Worm (Caenorhabditis elegans): ENCODE results near the gene chil-19.
A peak's percentile ranks its signal among the peaks of the same experiment; 100 is the strongest.

chil-19 gene

ce11 chrII:9440060-9440459 is 14.1 kb downstream of the chil-19 start, which contains the start of gene chil-17:
TSS of gene chil-17 (minus strand) at chrII:9440160.
- TF ChIP-seq zip-4 (GFP tag; optimal IDR thresholded peaks at IDR 0.05) (no peak), efl-1 (optimal IDR thresholded peaks at IDR 0.05) (no peak), efl-1 (GFP tag; optimal IDR thresholded peaks at IDR 0.05 in 1 of 2) (no peak), Y116A8C.19 (tag; optimal IDR thresholded peaks at IDR 0.05; ENCODE audit: borderline replicate concordance) (no peak), hpl-2 (GFP tag; optimal IDR thresholded peaks at IDR 0.05) (no peak)

- TF ChIP-seq elt-2 (tag; optimal IDR thresholded peaks at IDR 0.05) = no peak
- no peak for TF ChIP-seq egl-13 (tag; optimal IDR thresholded peaks at IDR 0.05)
- no peak for TF ChIP-seq nhr-85 (tag)
- TF ChIP-seq lin-39 (tag; optimal IDR thresholded peaks at IDR 0.05) = no peak
- no peak for TF ChIP-seq nhr-20 (tag; optimal IDR thresholded peaks at IDR 0.05)
- no peak for TF ChIP-seq C04F5.9 (tag; optimal IDR thresholded peaks at IDR 0.05)
- TF ChIP-seq tbx-2 (tag; optimal IDR thresholded peaks at IDR 0.05) = no peak
- TF ChIP-seq unc-30 (tag; optimal IDR thresholded peaks at IDR 0.05) = no peak
- TF ChIP-seq zag-1 (tag; optimal IDR thresholded peaks at IDR 0.05) = no peak
- no peak for TF ChIP-seq nhr-90 (tag; optimal IDR thresholded peaks at IDR 0.05; ENCODE audit: poor library complexity)
- TF ChIP-seq hpl-2 (GFP tag; optimal IDR thresholded peaks at IDR 0.05) = no peak
- TF ChIP-seq efl-1 (optimal IDR thresholded peaks at IDR 0.05) = no peak
- TF ChIP-seq efl-1 (GFP tag; optimal IDR thresholded peaks at IDR 0.05 in 1 of 2) = no peak
- no peak for TF ChIP-seq lir-3 (tag; optimal IDR thresholded peaks at IDR 0.05; ENCODE audit: poor library complexity)
- TF ChIP-seq nhr-77 (tag; optimal IDR thresholded peaks at IDR 0.05) = no peak
Observed at ce11 chrII:9438853-9439252, 15.4 kb downstream of the chil-19 start.

ce11 chrII:9438227-9438626 is 16.0 kb downstream of the chil-19 start, which contains the start of gene chil-13:
TSS of gene chil-13 (minus strand) at chrII:9438327.
- TF ChIP-seq unc-30 (tag; optimal IDR thresholded peaks at IDR 0.05) (no peak), zag-1 (tag; optimal IDR thresholded peaks at IDR 0.05) (no peak), fkh-4 (tag; optimal IDR thresholded peaks at IDR 0.05; ENCODE audit: borderline replicate concordance) (no peak), mdl-1 (tag; optimal IDR thresholded peaks at IDR 0.05) (no peak), snpc-4 (tag; optimal IDR thresholded peaks at IDR 0.05) (no peak), nhr-85 (tag) (no peak), nhr-47 (tag; optimal IDR thresholded peaks at IDR 0.05) (no peak), nhr-20 (tag; optimal IDR thresholded peaks at IDR 0.05) (no peak), blmp-1 (tag; optimal IDR thresholded peaks at IDR 0.05) (peak; percentile 9), jun-1 (tag; optimal IDR thresholded peaks at IDR 0.05) (no peak), ceh-88 (GFP tag; IDR thresholded peaks at IDR 0.05) (no peak), elt-2 (tag; optimal IDR thresholded peaks at IDR 0.05) (no peak), tlp-1 (tag; optimal IDR thresholded peaks at IDR 0.05) (no peak), elt-3 (tag; optimal IDR thresholded peaks at IDR 0.05) (peak in 1 of 6 experiments; percentile 33), dpl-1 (GFP tag; optimal IDR thresholded peaks at IDR 0.05) (no peak), lin-39 (tag; optimal IDR thresholded peaks at IDR 0.05) (no peak), dsc-1 (tag; optimal IDR thresholded peaks at IDR 0.05) (no peak), nhr-11 (tag; optimal IDR thresholded peaks at IDR 0.05) (no peak), lin-35 (GFP tag; optimal IDR thresholded peaks at IDR 0.05) (peak in 1 of 2 experiments; percentile 0), nhr-19 (GFP tag; conservative IDR thresholded peaks at IDR 0.05) (no peak), ceh-82 (tag; optimal IDR thresholded peaks at IDR 0.05) (no peak), zip-4 (GFP tag; optimal IDR thresholded peaks at IDR 0.05) (no peak), mef-2 (tag; optimal IDR thresholded peaks at IDR 0.05) (no peak)

DNA sequence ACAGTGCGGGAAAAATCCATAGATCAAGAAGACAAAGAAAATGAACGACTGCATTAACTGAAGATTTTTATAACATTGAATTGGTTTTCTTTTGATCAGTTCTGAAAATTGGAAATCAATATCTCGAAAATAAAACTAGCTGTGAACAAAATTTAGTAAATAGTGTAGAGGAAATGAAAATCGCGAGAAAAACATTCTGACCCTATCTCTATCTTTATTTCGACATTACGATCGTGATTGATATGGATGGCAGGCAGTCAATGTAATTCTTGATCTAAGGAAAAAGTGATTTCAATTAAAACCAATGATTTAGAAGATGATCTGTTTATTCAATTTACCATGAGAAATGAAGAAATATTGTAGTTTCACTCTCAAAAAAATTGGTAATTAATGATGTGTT is 18.2 kb downstream of the chil-19 start, which contains the start of gene kin-16:
TSS of gene kin-16 (minus strand) at position 101 of the 400 bp plus-strand sequence.
- TF ChIP-seq unc-98 (GFP tag; IDR thresholded peaks at IDR 0.05) = no peak
- no peak for TF ChIP-seq nhr-12 (tag; optimal IDR thresholded peaks at IDR 0.05)
- TF ChIP-seq elt-3 (tag; optimal IDR thresholded peaks at IDR 0.05) = peak in 1 of 6 experiments; percentile 46
- no peak for TF ChIP-seq unc-86 (tag; optimal IDR thresholded peaks at IDR 0.05)
- no peak for TF ChIP-seq sox-4 (tag; optimal IDR thresholded peaks at IDR 0.05)
- no peak for TF ChIP-seq irx-1 (tag; optimal IDR thresholded peaks at IDR 0.05)
- TF ChIP-seq nhr-71 (tag; optimal IDR thresholded peaks at IDR 0.05) = no peak
- TF ChIP-seq lin-14 (GFP tag; optimal IDR thresholded peaks at IDR 0.05) = no peak
- no peak for TF ChIP-seq nhr-90 (tag; optimal IDR thresholded peaks at IDR 0.05; ENCODE audit: poor library complexity)
- no peak for TF ChIP-seq snpc-4 (tag; optimal IDR thresholded peaks at IDR 0.05)
- TF ChIP-seq nhr-20 (tag; optimal IDR thresholded peaks at IDR 0.05) = peak; percentile 23
- TF ChIP-seq blmp-1 (tag; optimal IDR thresholded peaks at IDR 0.05) = peak; percentile 30
- no peak for TF ChIP-seq hlh-4 (tag; optimal IDR thresholded peaks at IDR 0.05)
- TF ChIP-seq pqm-1 (tag; optimal IDR thresholded peaks at IDR 0.05) = no peak
- TF ChIP-seq nhr-85 (tag) = peak; percentile 52
- no peak for TF ChIP-seq sup-37 (GFP tag; optimal IDR thresholded peaks at IDR 0.05)
- no peak for TF ChIP-seq lsy-2 (tag; optimal IDR thresholded peaks at IDR 0.05)
